Fruit fly (Drosophila melanogaster): Measurements from ENCODE around the gene eIF3g1.
A peak's percentile ranks its signal among the peaks of the same experiment; 100 is the strongest.

Gene eIF3g1

DNA sequence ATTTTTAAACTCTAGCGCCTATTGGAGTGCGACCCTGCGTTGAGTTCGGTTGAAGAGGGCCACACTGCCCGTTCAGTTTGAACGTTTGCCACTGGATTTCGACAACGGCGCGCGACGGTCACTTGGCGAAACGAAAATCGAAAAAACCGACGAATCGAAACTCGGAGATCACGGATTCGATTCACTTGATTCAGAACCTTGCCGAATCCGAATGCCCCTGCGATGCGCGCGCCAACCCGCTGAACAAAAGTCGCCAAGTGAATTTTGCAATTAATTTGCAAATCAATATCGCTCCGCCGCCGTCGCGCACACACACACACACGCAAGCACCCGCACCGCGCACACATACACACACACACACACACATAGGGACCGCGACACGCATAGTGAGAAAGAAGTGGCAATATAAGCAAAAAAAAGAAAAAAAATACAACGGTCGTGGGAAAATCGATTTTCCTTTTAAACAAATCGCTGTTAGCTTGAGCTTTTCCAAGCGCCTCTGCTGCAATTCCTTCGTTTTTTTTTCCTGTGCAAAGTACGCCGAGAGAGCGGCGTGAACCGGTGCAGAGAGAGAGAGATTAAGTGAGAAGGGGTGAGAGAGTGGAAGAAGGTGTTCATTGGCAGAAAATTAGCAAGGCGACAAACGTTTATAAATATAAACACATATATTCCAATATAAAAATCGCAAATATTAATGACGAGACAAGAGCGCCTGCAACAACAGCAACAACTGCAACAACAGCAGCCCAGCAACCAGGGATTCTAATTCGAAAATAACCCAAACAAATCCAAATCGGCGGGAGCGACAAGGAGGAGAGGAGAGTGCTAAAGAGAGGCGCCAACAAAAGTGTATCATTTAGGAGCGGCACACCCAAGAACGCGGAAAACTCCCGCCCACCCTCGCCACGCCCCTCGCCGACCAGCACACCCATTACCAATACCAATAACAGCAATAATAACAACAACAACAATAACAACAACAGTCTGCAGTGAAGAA, 21.4 kb downstream of the eIF3g1 start, which contains the start of gene egh:
Gene egh, plus strand, starts transcription at position 89 of the 997 bp plus-strand sequence.
- TF ChIP-seq h (GFP tag; optimal IDR thresholded peaks at IDR 0.05): peak; percentile 77
- no peak for TF ChIP-seq pan (optimal IDR thresholded peaks at IDR 0.05)
- TF ChIP-seq sage (GFP tag; optimal IDR thresholded peaks at IDR 0.05): peak; percentile 53
- peak; percentile 31 to 75 for TF ChIP-seq foxo (GFP tag; optimal IDR thresholded peaks at IDR 0.05)
- peak; percentile 95 for TF ChIP-seq Dfd (GFP tag; optimal IDR thresholded peaks at IDR 0.05)
- no peak for TF ChIP-seq dmrt93B (GFP tag; optimal IDR thresholded peaks at IDR 0.05)
- TF ChIP-seq dl (GFP tag; optimal IDR thresholded peaks at IDR 0.05; ENCODE audit: insufficient read depth in 1 of 2, partially characterized antibody in 2 of 2): peak in 1 of 2 experiments; percentile 3
- no peak for TF ChIP-seq tai (GFP tag; optimal IDR thresholded peaks at IDR 0.05)
- TF ChIP-seq rgr (GFP tag; optimal IDR thresholded peaks at IDR 0.05): peak; percentile 74
- no peak for TF ChIP-seq Jra (GFP tag; optimal IDR thresholded peaks at IDR 0.05)
- no peak for TF ChIP-seq woc (GFP tag; optimal IDR thresholded peaks at IDR 0.05)
- TF ChIP-seq OdsH (GFP tag; optimal IDR thresholded peaks at IDR 0.05): peak; percentile 46
- TF ChIP-seq Dif (GFP tag; optimal IDR thresholded peaks at IDR 0.05; ENCODE audit: partially characterized antibody): peak; percentile 39
- no peak for TF ChIP-seq Hr83 (GFP tag; optimal IDR thresholded peaks at IDR 0.05; ENCODE audit: poor library complexity, severe bottlenecking)
- TF ChIP-seq sv (GFP tag; optimal IDR thresholded peaks at IDR 0.05): no peak
- no peak for TF ChIP-seq usp (GFP tag; optimal IDR thresholded peaks at IDR 0.05)
- no peak for TF ChIP-seq Abd-B (GFP tag; optimal IDR thresholded peaks at IDR 0.05)
- TF ChIP-seq Rel (GFP tag; optimal IDR thresholded peaks at IDR 0.05): no peak
- TF ChIP-seq Rel (tag; optimal IDR thresholded peaks at IDR 0.05): peak; percentile 75
- TF ChIP-seq Sp1 (GFP tag; optimal IDR thresholded peaks at IDR 0.05): peak; percentile 52
- no peak for TF ChIP-seq Hr78 (GFP tag; optimal IDR thresholded peaks at IDR 0.05)
- TF ChIP-seq CG32264 (GFP tag; optimal IDR thresholded peaks at IDR 0.05): peak; percentile 62
- TF ChIP-seq Myc (optimal IDR thresholded peaks at IDR 0.05): no peak
- TF ChIP-seq dsf (GFP tag; optimal IDR thresholded peaks at IDR 0.05; ENCODE audit: borderline replicate concordance): no peak
- TF ChIP-seq CG9705 (GFP tag; optimal IDR thresholded peaks at IDR 0.05): no peak
- no peak for TF ChIP-seq Mio (GFP tag; optimal IDR thresholded peaks at IDR 0.05)
- TF ChIP-seq br (GFP tag; optimal IDR thresholded peaks at IDR 0.05): peak; percentile 66
- TF ChIP-seq Hnf4 (GFP tag; optimal IDR thresholded peaks at IDR 0.05): peak; percentile 58
- peak; percentile 58 for TF ChIP-seq psq (GFP tag; optimal IDR thresholded peaks at IDR 0.05)
- peak; percentile 82 for TF ChIP-seq ey (GFP tag; optimal IDR thresholded peaks at IDR 0.05)
- no peak for TF ChIP-seq Vsx2 (GFP tag; optimal IDR thresholded peaks at IDR 0.05; ENCODE audit: partially characterized antibody)
- TF ChIP-seq fru (GFP tag; optimal IDR thresholded peaks at IDR 0.05): peak; percentile 82

dm6 chrX:2585716-2586082, 24.4 kb downstream of the eIF3g1 start, which contains the start of gene wds:
wds (plus strand) TSS chrX:2585980.
- TF ChIP-seq foxo (GFP tag; optimal IDR thresholded peaks at IDR 0.05) (no peak), CG9705 (GFP tag; optimal IDR thresholded peaks at IDR 0.05) (no peak), Abd-B (GFP tag; optimal IDR thresholded peaks at IDR 0.05) (no peak), Hr83 (GFP tag; optimal IDR thresholded peaks at IDR 0.05; ENCODE audit: poor library complexity, severe bottlenecking) (no peak), usp (GFP tag; optimal IDR thresholded peaks at IDR 0.05) (no peak), fru (GFP tag; optimal IDR thresholded peaks at IDR 0.05) (no peak), Jra (GFP tag; optimal IDR thresholded peaks at IDR 0.05) (no peak), Mio (GFP tag; optimal IDR thresholded peaks at IDR 0.05) (no peak)

dm6 chrX:2585055-2585715, 25.0 kb downstream of the eIF3g1 start, which contains the start of gene CG13760:
CG13760 (minus strand) TSS chrX:2585699.
- TF ChIP-seq dsf (GFP tag; optimal IDR thresholded peaks at IDR 0.05; ENCODE audit: borderline replicate concordance) (no peak), foxo (GFP tag; optimal IDR thresholded peaks at IDR 0.05) (peak in 1 of 2 experiments; percentile 13)

Data from whole organism, wandering third instar larva.